Worm (Caenorhabditis elegans): ENCODE measurements around the gene F10G2.10.

F10G2.10 gene

ce11 chrV:7364059-7364458, 42.0 kb downstream of the F10G2.10 start, which contains the start of gene cyp-35A2:
Gene cyp-35A2 (minus strand): TSS chrV:7364182.
- no peak for TF ChIP-seq B0310.2 (tag; optimal IDR thresholded peaks at IDR 0.05)
- TF ChIP-seq ets-7 (tag; optimal IDR thresholded peaks at IDR 0.05), result no peak
- TF ChIP-seq tbx-11 (GFP tag; IDR thresholded peaks at IDR 0.05), result no peak
- no peak for TF ChIP-seq hnd-1 (tag; optimal IDR thresholded peaks at IDR 0.05)
- TF ChIP-seq ceh-13 (GFP tag; optimal IDR thresholded peaks at IDR 0.05), result no peak
- TF ChIP-seq aly-1 (tag; optimal IDR thresholded peaks at IDR 0.05), result no peak
- no peak for TF ChIP-seq ama-1 (optimal IDR thresholded peaks at IDR 0.05)
- no peak for TF ChIP-seq hmbx-1 (tag; optimal IDR thresholded peaks at IDR 0.05)
- TF ChIP-seq pes-1 (GFP tag; IDR thresholded peaks at IDR 0.05), result no peak
- no peak for TF ChIP-seq hmg-4 (GFP tag; optimal IDR thresholded peaks at IDR 0.05)
- TF ChIP-seq ceh-36 (tag; optimal IDR thresholded peaks at IDR 0.05), result no peak
- no peak for TF ChIP-seq scrt-1 (GFP tag; IDR thresholded peaks at IDR 0.05)
- no peak for TF ChIP-seq tbx-37 (GFP tag; conservative IDR thresholded peaks at IDR 0.05)
- TF ChIP-seq sea-1 (GFP tag; conservative IDR thresholded peaks at IDR 0.05), result no peak

DNA sequence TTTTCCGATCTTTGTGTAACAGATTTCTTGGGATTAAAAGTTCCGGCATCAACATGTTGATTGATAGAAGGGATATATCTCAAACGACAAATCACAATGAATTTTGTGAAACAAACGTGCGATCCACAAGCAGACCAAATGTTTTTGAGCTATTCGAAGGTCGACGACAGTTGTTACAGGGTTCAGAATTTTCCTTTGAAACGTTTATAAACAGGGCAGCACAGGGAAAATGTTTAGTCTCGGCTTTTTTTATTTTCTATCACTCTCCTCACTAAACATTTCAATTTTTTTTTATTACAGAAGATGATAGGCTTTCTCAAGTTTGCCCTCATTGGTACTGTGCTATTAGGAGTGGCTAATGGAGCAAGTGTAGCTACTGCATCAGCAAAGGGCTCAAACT, 42.9 kb downstream of the F10G2.10 start, which contains the start of gene exc-13:
Gene exc-13 (plus strand): TSS at position 301 of the 400 bp plus-strand sequence.
- TF ChIP-seq ceh-13 (GFP tag; optimal IDR thresholded peaks at IDR 0.05), result no peak
- TF ChIP-seq hmg-4 (GFP tag; optimal IDR thresholded peaks at IDR 0.05), result no peak
- no peak for TF ChIP-seq tbx-37 (GFP tag; conservative IDR thresholded peaks at IDR 0.05)
- no peak for TF ChIP-seq aly-1 (tag; optimal IDR thresholded peaks at IDR 0.05)
- TF ChIP-seq hnd-1 (tag; optimal IDR thresholded peaks at IDR 0.05), result no peak
- TF ChIP-seq hmbx-1 (tag; optimal IDR thresholded peaks at IDR 0.05), result no peak

DNA sequence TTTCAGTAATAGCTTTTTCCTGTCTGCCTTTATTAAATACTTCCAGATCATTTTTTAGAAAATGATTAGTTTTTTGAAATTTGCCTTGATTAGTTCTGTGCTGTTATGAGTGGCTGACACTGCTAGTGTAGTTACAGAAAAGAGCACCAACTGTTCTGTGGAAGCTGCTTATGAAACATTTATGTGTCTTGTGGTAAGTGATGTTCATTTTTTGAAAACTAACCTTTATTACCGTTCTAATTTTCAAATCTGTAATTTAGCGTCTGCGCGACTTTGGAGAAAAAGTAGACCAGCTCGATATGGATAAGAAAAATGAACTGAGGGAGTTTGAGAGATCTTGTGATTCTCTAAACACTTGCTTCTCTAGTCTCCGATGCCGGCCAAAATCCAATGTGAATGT, 47.6 kb downstream of the F10G2.10 start, which contains the start of gene srj-14:
Gene srj-14 (plus strand): TSS at position 131 of the 400 bp plus-strand sequence.
- TF ChIP-seq hmg-4 (GFP tag; optimal IDR thresholded peaks at IDR 0.05) (no peak), sea-1 (GFP tag; conservative IDR thresholded peaks at IDR 0.05) (no peak), B0310.2 (tag; optimal IDR thresholded peaks at IDR 0.05) (no peak)
